Worm (Caenorhabditis elegans): ENCODE data around the gene F58A4.1.
A peak's percentile ranks its signal among the peaks of the same experiment; 100 is the strongest.

The F58A4.1 gene

DNA sequence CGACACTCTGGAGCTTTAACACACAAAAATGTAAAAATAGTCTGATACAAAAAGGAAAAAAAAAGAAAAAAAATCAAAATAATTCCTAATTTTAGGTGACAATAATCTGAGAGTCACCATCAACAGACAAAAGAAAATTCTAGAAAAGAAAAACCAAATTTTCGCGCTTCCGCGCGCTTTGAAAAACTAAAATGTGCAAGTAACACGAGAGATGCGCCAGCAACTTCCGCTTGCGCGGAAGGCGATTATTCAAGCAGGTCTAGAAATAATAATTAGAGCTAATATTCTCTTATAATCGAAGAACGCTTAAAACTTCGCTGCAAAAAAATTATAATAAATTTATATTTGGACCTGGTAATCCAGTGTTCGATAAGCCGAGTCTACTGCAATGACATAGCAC, 18.7 kb downstream of the F58A4.1 start (continued):
- TF ChIP-seq him-1 (tag; optimal IDR thresholded peaks at IDR 0.05) (peak; percentile 87), hlh-26 (GFP tag; conservative IDR thresholded peaks at IDR 0.05) (no peak), hsf-1 (GFP tag; IDR thresholded peaks at IDR 0.05) (peak; percentile 100), F37B4.10 (GFP tag; IDR thresholded peaks at IDR 0.05) (peak; percentile 91; the same call in 1 of the 2 replicates), atf-7 (tag; optimal IDR thresholded peaks at IDR 0.05) (no peak), lin-26 (GFP tag; IDR thresholded peaks at IDR 0.05) (peak; percentile 87), lir-1 (GFP tag; conservative IDR thresholded peaks at IDR 0.05) (peak; percentile 93), hlh-12 (tag; optimal IDR thresholded peaks at IDR 0.05) (no peak), snpc-4 (GFP tag; optimal IDR thresholded peaks at IDR 0.05) (peak; percentile 52), snpc-4 (tag; optimal IDR thresholded peaks at IDR 0.05) (peak; percentile 54 to 86 (median 70)), unc-130 (GFP tag; optimal IDR thresholded peaks at IDR 0.05) (peak; percentile 95), hrde-1 (tag; optimal IDR thresholded peaks at IDR 0.05; ENCODE audit: borderline replicate concordance) (peak; percentile 91), madf-6 (GFP tag; IDR thresholded peaks at IDR 0.05) (peak; percentile 100), xnd-1 (tag; optimal IDR thresholded peaks at IDR 0.05) (peak; percentile 100), madf-3 (GFP tag; IDR thresholded peaks at IDR 0.05) (peak; percentile 97), snpc-1.3 (tag; optimal IDR thresholded peaks at IDR 0.05; ENCODE audit: insufficient read depth) (peak; percentile 96), lin-35 (GFP tag; optimal IDR thresholded peaks at IDR 0.05) (peak; percentile 56 to 92 (median 88)), dpl-1 (GFP tag; optimal IDR thresholded peaks at IDR 0.05) (peak; percentile 99), Y67H2A.10 (GFP tag; conservative IDR thresholded peaks at IDR 0.05) (peak; percentile 81; the same call in 1 of the 2 replicates), Y53G8AR.9 (GFP tag; conservative IDR thresholded peaks at IDR 0.05) (peak; percentile 98), sea-2 (GFP tag; IDR thresholded peaks at IDR 0.05) (no peak), nfyb-1 (GFP tag; IDR thresholded peaks at IDR 0.05) (peak; percentile 87; the same call in 1 of the 2 replicates), attf-5 (GFP tag; optimal IDR thresholded peaks at IDR 0.05) (no peak), athp-1 (tag; optimal IDR thresholded peaks at IDR 0.05) (peak; percentile 83)

DNA sequence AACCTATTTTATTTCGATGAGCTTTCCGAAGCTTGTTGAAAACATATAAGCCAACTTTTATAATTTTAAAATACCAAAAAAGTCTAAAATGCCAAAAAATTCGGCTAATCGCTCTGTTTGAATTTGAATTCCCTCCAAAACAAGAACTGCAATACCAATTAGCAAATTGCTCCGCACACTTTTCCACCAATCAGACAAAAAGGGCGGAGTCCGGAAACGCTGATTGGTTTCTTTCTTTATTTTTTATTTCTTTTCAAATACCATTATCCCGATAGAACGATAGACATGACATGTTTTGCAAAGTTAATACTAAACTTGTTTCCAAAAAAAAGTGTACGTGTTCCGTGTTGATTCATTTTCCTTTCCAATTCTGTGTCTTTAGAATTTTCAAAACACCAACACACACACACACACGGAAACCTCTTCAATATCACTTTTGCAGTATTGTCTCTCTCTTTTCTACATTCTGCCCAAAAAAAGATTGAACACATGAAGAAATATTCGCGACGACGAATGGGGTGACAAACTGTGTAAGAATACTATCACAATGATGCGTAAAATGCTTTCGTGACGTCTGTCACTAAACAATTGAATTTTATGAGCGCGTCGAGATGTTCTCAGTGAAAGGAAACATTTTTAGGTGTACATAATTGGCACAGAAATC, 19.5 kb downstream of the F58A4.1 start:
- peak; percentile 75; the same call in 1 of the 2 replicates for TF ChIP-seq nfyb-1 (GFP tag; IDR thresholded peaks at IDR 0.05)
- TF ChIP-seq ccch-3 (GFP tag; optimal IDR thresholded peaks at IDR 0.05), result no peak
- TF ChIP-seq cebp-2 (GFP tag; IDR thresholded peaks at IDR 0.05), result no peak
- no peak for TF ChIP-seq ztf-25 (GFP tag; IDR thresholded peaks at IDR 0.05)
- TF ChIP-seq lin-35 (GFP tag; optimal IDR thresholded peaks at IDR 0.05), result no peak
- TF ChIP-seq B0035.1 (tag; optimal IDR thresholded peaks at IDR 0.05), result no peak
- peak; percentile 3 for TF ChIP-seq ceh-27 (GFP tag; optimal IDR thresholded peaks at IDR 0.05)
- no peak for TF ChIP-seq ceh-91 (GFP tag; IDR thresholded peaks at IDR 0.05)

DNA sequence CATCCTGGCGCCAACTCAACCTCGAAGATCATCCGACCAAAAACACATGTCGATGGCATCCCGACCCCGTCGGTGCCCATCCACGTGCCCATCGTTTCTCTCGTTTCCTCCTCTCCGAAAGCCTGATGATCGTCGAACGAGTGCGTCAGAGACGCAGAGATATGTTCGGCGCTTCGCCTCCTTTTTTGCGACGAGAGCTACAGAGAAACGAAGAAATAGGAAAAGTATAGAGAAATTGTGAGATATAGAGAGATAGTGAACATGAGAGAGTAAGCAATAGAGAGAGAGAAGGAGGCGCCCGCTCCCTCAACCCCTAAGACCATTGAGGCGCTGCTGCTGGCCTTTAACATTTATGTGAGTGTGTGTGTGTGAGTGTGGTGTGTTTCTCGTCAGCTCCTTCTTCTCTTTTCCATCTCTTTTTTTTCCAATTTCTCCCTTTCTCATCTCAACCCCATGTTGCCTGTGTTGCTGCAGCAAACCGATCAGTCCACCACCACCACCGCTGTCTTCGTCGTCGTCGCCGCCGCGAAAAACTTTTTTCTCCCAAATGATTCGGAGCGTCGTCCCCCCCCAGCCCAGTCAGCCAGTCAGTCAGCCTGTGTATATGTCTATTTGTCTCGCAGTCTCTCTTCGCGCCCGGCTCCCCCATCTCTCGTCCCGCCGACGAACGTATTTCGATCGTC, 21.0 kb downstream of the F58A4.1 start, which contains the start of gene hlh-11:
Gene hlh-11 (plus strand): TSS at position 633 of the 683 bp plus-strand sequence.
- peak; percentile 91 for TF ChIP-seq B0336.3 (GFP tag; IDR thresholded peaks at IDR 0.05)
- no peak for TF ChIP-seq F57A8.1 (GFP tag; optimal IDR thresholded peaks at IDR 0.05)
- 0 out of 2 replicates have a peak, but pooled peaks have one; percentile 8 for TF ChIP-seq ceh-100 (GFP tag; IDR thresholded peaks at IDR 0.05)
- no peak for TF ChIP-seq ztf-25 (GFP tag; IDR thresholded peaks at IDR 0.05)
- TF ChIP-seq chd-7 (tag; optimal IDR thresholded peaks at IDR 0.05), result peak; percentile 78
- TF ChIP-seq lsl-1 (GFP tag; optimal IDR thresholded peaks at IDR 0.05), result no peak
- TF ChIP-seq die-1 (tag; optimal IDR thresholded peaks at IDR 0.05), result peak; percentile 72
- peak; percentile 98 for TF ChIP-seq zfh-2 (GFP tag; conservative IDR thresholded peaks at IDR 0.05)
- peak; percentile 35 for TF ChIP-seq lin-54 (GFP tag; optimal IDR thresholded peaks at IDR 0.05)
- peak; percentile 43 for TF ChIP-seq tbp1 (GFP tag; optimal IDR thresholded peaks at IDR 0.05)
- no peak for TF ChIP-seq snpc-4 (GFP tag; optimal IDR thresholded peaks at IDR 0.05)
- TF ChIP-seq snpc-4 (tag; optimal IDR thresholded peaks at IDR 0.05), result peak; percentile 46 to 70 (median 64)
- no peak for TF ChIP-seq F33H1.4 (GFP tag; IDR thresholded peaks at IDR 0.05)
- peak; percentile 95 for TF ChIP-seq nhr-80 (tag; optimal IDR thresholded peaks at IDR 0.05)
- TF ChIP-seq athp-1 (tag; optimal IDR thresholded peaks at IDR 0.05), result peak; percentile 63
- 0 out of 2 replicates have a peak, but pooled peaks have one; percentile 4 for TF ChIP-seq ztf-6 (GFP tag; IDR thresholded peaks at IDR 0.05)
- TF ChIP-seq efl-1 (GFP tag; optimal IDR thresholded peaks at IDR 0.05), result no peak
- no peak for TF ChIP-seq ccch-3 (GFP tag; optimal IDR thresholded peaks at IDR 0.05)
- TF ChIP-seq unc-130 (GFP tag; optimal IDR thresholded peaks at IDR 0.05), result no peak
- peak; percentile 95 for TF ChIP-seq madf-10 (tag; optimal IDR thresholded peaks at IDR 0.05)

Data from whole organism, young adult.